Fruit fly (Drosophila melanogaster) whole organism, embryonic: ENCODE data around the gene Tig.

Source experiments
- Bdp1 ChIP-seq: fragments of 200-800 bp; sonication (Bioruptor generic); optimal IDR thresholded peaks from 3 replicates; lab custom pipeline; 2016; ENCODE audit warnings: missing biosample characterization, missing genetic modification characterization
- CG10959 ChIP-seq: fragments of 200-800 bp; sonication (Bioruptor generic); IDR thresholded peaks from 2 replicates; pipeline ENCODE4 v1.3.6; 2022; ENCODE audit warnings: missing biosample characterization, missing genetic modification characterization
- CG11695 ChIP-seq: fragments of 200-800 bp; sonication (Bioruptor generic); IDR thresholded peaks from 3 replicates; pipeline ENCODE4 v1.3.6; 2022; ENCODE audit warnings: missing biosample characterization, missing genetic modification characterization
- CG11723 ChIP-seq: fragments of 200-800 bp; sonication (Bioruptor generic); optimal IDR thresholded peaks from 2 replicates; lab custom pipeline; 2017; ENCODE audit warnings: missing biosample characterization, mild to moderate bottlenecking, missing genetic modification characterization
- CG13287 ChIP-seq: fragments of 200-800 bp; sonication (Bioruptor generic); IDR thresholded peaks from 2 replicates; pipeline ENCODE4 v1.3.6; 2022; ENCODE audit warnings: missing biosample characterization, missing genetic modification characterization; ENCODE audit not compliant: partially characterized antibody
- CG15479 ChIP-seq: fragments of 200-800 bp; sonication (Bioruptor generic); optimal IDR thresholded peaks from 3 replicates; lab custom pipeline; 2019; ENCODE audit warnings: missing biosample characterization, mild to moderate bottlenecking, missing genetic modification characterization, moderate library complexity
- CG2199 ChIP-seq: fragments of 200-800 bp; sonication (Bioruptor generic); IDR thresholded peaks from 3 replicates; pipeline ENCODE4 v1.3.6; 2022; ENCODE audit warnings: missing biosample characterization, missing genetic modification characterization
- CG2889 ChIP-seq: fragments of 200-800 bp; sonication (Bioruptor generic); IDR thresholded peaks from 3 replicates; pipeline ENCODE4 v1.3.6; 2022; ENCODE audit warnings: missing biosample characterization, missing genetic modification characterization
- CG34376 ChIP-seq: fragments of 200-800 bp; sonication (Bioruptor generic); optimal IDR thresholded peaks from 2 replicates; lab custom pipeline; 2018; ENCODE audit warnings: missing biosample characterization, mild to moderate bottlenecking, missing genetic modification characterization
- CG3847 ChIP-seq: fragments of 200-800 bp; sonication (Bioruptor generic); IDR thresholded peaks from 2 replicates; pipeline ENCODE4 v1.3.6; 2022; ENCODE audit warnings: missing biosample characterization, missing genetic modification characterization
- CG4360 ChIP-seq: fragments of 200-800 bp; sonication (Bioruptor generic); IDR thresholded peaks from 2 replicates; pipeline ENCODE4 v1.3.6; 2022; ENCODE audit warnings: missing biosample characterization, missing genetic modification characterization
- CG5180 ChIP-seq: fragments of 200-800 bp; sonication (Bioruptor generic); optimal IDR thresholded peaks from 3 replicates; lab custom pipeline; 2017; ENCODE audit warnings: missing biosample characterization, missing genetic modification characterization, mild to moderate bottlenecking, moderate library complexity, missing genetic modification reagents
- CG7786 ChIP-seq: fragments of 200-800 bp; sonication (Bioruptor generic); optimal IDR thresholded peaks from 2 replicates; lab custom pipeline; 2016; ENCODE audit warnings: missing biosample characterization, missing genetic modification characterization
- CG8388 ChIP-seq: fragments of 200-800 bp; sonication (Bioruptor generic); optimal IDR thresholded peaks from 2 replicates; lab custom pipeline; 2019; ENCODE audit warnings: missing biosample characterization, mild to moderate bottlenecking, missing genetic modification characterization, moderate library complexity
- Deaf1 ChIP-seq: fragments of 200-800 bp; optimal IDR thresholded peaks from 3 replicates; lab custom pipeline; 2019; ENCODE audit warnings: missing biosample characterization, mild to moderate bottlenecking, missing genetic modification characterization, moderate library complexity
- Dp ChIP-seq: fragments of 200-800 bp; sonication (Bioruptor generic); optimal IDR thresholded peaks from 2 replicates; lab custom pipeline; 2018; ENCODE audit warnings: missing biosample characterization, mild to moderate bottlenecking, missing genetic modification characterization, moderate library complexity
- Drgx ChIP-seq: fragments of 200-800 bp; sonication (Bioruptor generic); IDR thresholded peaks from 2 replicates; pipeline ENCODE4 v1.3.6; 2022; ENCODE audit warnings: missing biosample characterization, missing genetic modification characterization
- E2f2 ChIP-seq: fragments of 200-800 bp; sonication (Bioruptor generic); IDR thresholded peaks from 2 replicates; pipeline ENCODE4 v1.3.6; 2022; ENCODE audit warnings: missing biosample characterization, missing genetic modification characterization
- Hr78 ChIP-seq, 2 experiments: fragments of 200-800 bp in 1 of 2; fragments of >200 bp in 1 of 2; sonication (Bioruptor generic) in 1 of 2; optimal IDR thresholded peaks; 2 replicates each; lab custom pipeline; 2017 to 2019; ENCODE audit warnings: missing biosample characterization in 2 of 2, missing genetic modification characterization in 2 of 2, mild to moderate bottlenecking in 1 of 2, moderate library complexity in 1 of 2
- MESR4 ChIP-seq: fragments of 200-800 bp; sonication (Bioruptor generic); optimal IDR thresholded peaks from 2 replicates; lab custom pipeline; 2018; ENCODE audit warnings: missing biosample characterization, mild to moderate bottlenecking, missing genetic modification characterization, moderate library complexity
- Med ChIP-seq: fragments of 200-800 bp; sonication (Bioruptor generic); peaks from one replicate; lab custom pipeline; 2016; ENCODE audit warnings: missing biosample characterization, missing genetic modification characterization, mild to moderate bottlenecking, inconsistent platforms, moderate library complexity
- Meics ChIP-seq: fragments of 200-800 bp; sonication (Bioruptor generic); optimal IDR thresholded peaks from 2 replicates; lab custom pipeline; 2017; ENCODE audit warnings: missing biosample characterization, mild to moderate bottlenecking, missing genetic modification characterization
- Neu2 ChIP-seq: fragments of 200-800 bp; sonication (Bioruptor generic); optimal IDR thresholded peaks from 3 replicates; lab custom pipeline; 2016; ENCODE audit warnings: missing biosample characterization, missing genetic modification characterization, borderline replicate concordance
- Oaz ChIP-seq: fragments of 200-800 bp; sonication (Bioruptor generic); IDR thresholded peaks from 2 replicates; pipeline ENCODE4 v1.3.6; 2022; ENCODE audit warnings: missing biosample characterization, missing genetic modification characterization
- Opbp ChIP-seq: fragments of 200-800 bp; sonication (Bioruptor generic); IDR thresholded peaks from 3 replicates; pipeline ENCODE4 v1.3.6; 2022; ENCODE audit warnings: missing biosample characterization, missing genetic modification characterization; ENCODE audit not compliant: partially characterized antibody
- Optix ChIP-seq: fragments of 200-800 bp; sonication (Bioruptor generic); IDR thresholded peaks from 3 replicates; pipeline ENCODE4 v1.3.6; 2022; ENCODE audit warnings: missing biosample characterization, missing genetic modification characterization
- Ptx1 ChIP-seq: fragments of 200-800 bp; sonication (Bioruptor generic); IDR thresholded peaks from 2 replicates; pipeline ENCODE4 v1.3.6; 2022; ENCODE audit warnings: missing biosample characterization, missing genetic modification characterization
- Side ChIP-seq: fragments of 200-800 bp; sonication (Bioruptor generic); optimal IDR thresholded peaks from 2 replicates; lab custom pipeline; 2016; ENCODE audit warnings: missing biosample characterization, missing genetic modification characterization
- Sry-δ ChIP-seq: fragments of 200-800 bp; sonication (Bioruptor generic); optimal IDR thresholded peaks from 2 replicates; lab custom pipeline; 2016; ENCODE audit warnings: missing biosample characterization, missing genetic modification characterization
- ac ChIP-seq: fragments of 200-800 bp; sonication (Bioruptor generic); optimal IDR thresholded peaks from 3 replicates; lab custom pipeline; 2017; ENCODE audit warnings: missing biosample characterization, mild to moderate bottlenecking, missing genetic modification characterization
- amos ChIP-seq: fragments of 200-800 bp; sonication (Bioruptor generic); IDR thresholded peaks from 2 replicates; pipeline ENCODE4 v1.3.6; 2022; ENCODE audit warnings: missing biosample characterization, missing genetic modification characterization; ENCODE audit not compliant: partially characterized antibody
- cad ChIP-seq: fragments of >200 bp; optimal IDR thresholded peaks from 2 replicates; lab custom pipeline; 2017; ENCODE audit warnings: missing biosample characterization, missing genetic modification characterization
- chinmo ChIP-seq: fragments of 200-800 bp; sonication (Bioruptor generic); IDR thresholded peaks from 4 replicates; pipeline ENCODE4 v1.3.6; 2022; ENCODE audit warnings: missing biosample characterization, missing genetic modification characterization; ENCODE audit not compliant: partially characterized antibody
- ci ChIP-seq: fragments of 200-800 bp; sonication (Bioruptor generic); IDR thresholded peaks from 3 replicates; pipeline ENCODE4 v1.3.6; 2022; ENCODE audit warnings: missing biosample characterization, missing genetic modification characterization
- crp ChIP-seq, 2 experiments: fragments of 200-800 bp; sonication (Bioruptor generic); optimal IDR thresholded peaks; 2 replicates in 1 of 2; 3 replicates in 1 of 2; lab custom pipeline; 2017; ENCODE audit warnings: missing biosample characterization in 2 of 2, missing genetic modification characterization in 2 of 2, mild to moderate bottlenecking in 1 of 2, moderate library complexity in 1 of 2
- dan ChIP-seq: fragments of 200-800 bp; sonication (Bioruptor generic); IDR thresholded peaks from 2 replicates; pipeline ENCODE4 v1.3.6; 2022; ENCODE audit warnings: missing biosample characterization, missing genetic modification characterization
- ewg ChIP-seq: fragments of 200-800 bp; sonication (Bioruptor generic); optimal IDR thresholded peaks from 3 replicates; lab custom pipeline; 2017; ENCODE audit warnings: mild to moderate bottlenecking, missing biosample characterization, missing genetic modification reagents, missing genetic modification characterization
- gfzf ChIP-seq: fragments of 200-800 bp; sonication (Bioruptor generic); optimal IDR thresholded peaks from 2 replicates; lab custom pipeline; 2016; ENCODE audit warnings: missing biosample characterization, mild to moderate bottlenecking, missing genetic modification characterization, moderate library complexity
- jing ChIP-seq: fragments of 200-800 bp; sonication (Bioruptor generic); optimal IDR thresholded peaks from 2 replicates; lab custom pipeline; 2018; ENCODE audit warnings: missing biosample characterization, mild to moderate bottlenecking, missing genetic modification characterization
- odd ChIP-seq: fragments of 200-800 bp; sonication (Bioruptor generic); optimal IDR thresholded peaks from 2 replicates; lab custom pipeline; 2017; ENCODE audit warnings: missing biosample characterization, mild to moderate bottlenecking, missing genetic modification characterization
- pan ChIP-seq, 4 experiments: fragments of >200 bp in 3 of 4; fragments of 200-800 bp in 1 of 4; sonication (Bioruptor generic) in 1 of 4; optimal IDR thresholded peaks in 3 of 4; IDR thresholded peaks in 1 of 4; 2 replicates each; pipeline versions ENCODE4 v1.3.6 to Lab custom; 2017 to 2022; ENCODE audit warnings: missing biosample characterization in 2 of 4, missing genetic modification characterization in 2 of 4, mixed read lengths in 1 of 4
- run ChIP-seq: fragments of 200-800 bp; sonication (Bioruptor generic); optimal IDR thresholded peaks from 3 replicates; lab custom pipeline; 2018; ENCODE audit warnings: missing biosample characterization, mild to moderate bottlenecking, missing genetic modification characterization

Tig gene

DNA sequence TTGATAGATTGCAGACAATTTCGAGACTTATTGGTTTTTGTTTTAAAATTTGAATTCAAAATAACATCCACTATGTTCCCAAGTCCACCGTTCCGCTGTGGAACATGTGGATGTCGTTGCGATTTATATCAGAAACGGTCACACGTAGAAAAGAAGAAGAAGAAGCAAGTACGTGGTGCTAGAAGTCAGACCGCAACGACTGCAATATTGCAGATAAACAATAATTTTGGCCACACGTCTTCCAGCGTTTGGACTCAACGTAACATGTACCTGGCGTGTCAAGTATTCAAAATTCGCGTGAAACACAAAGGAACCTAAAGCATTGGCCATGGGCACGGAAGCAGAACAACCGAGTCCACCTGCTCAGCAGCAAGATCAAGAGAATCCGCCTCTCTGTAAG is 1.1 kb upstream of the Tig start, which contains the start of gene Fic (continued):
- TF ChIP-seq CG8388 (GFP tag; lab: Kevin White, UChicago) = no peak
- TF ChIP-seq Med (GFP tag; lab: Kevin White, UChicago) = peak; percentile 78
- TF ChIP-seq Side (GFP tag; lab: Kevin White, UChicago) = no peak
- no peak for TF ChIP-seq ewg (GFP tag; lab: Kevin White, UChicago)
- TF ChIP-seq CG11723 (GFP tag; lab: Kevin White, UChicago) = no peak
- TF ChIP-seq CG2889 = no peak
- no peak for TF ChIP-seq CG3847 (GFP tag; lab: Robert Waterston, UW)
- TF ChIP-seq Neu2 (GFP tag; lab: Kevin White, UChicago) = no peak
- peak; percentile 85 for TF ChIP-seq MESR4 (GFP tag; lab: Kevin White, UChicago)
- peak; percentile 35; the same call in 1 of the 3 replicates for TF ChIP-seq Opbp
- TF ChIP-seq CG5180 = peak; percentile 37
- TF ChIP-seq gfzf (GFP tag; lab: Kevin White, UChicago) = peak; percentile 55
- TF ChIP-seq CG4360 = no peak
- TF ChIP-seq Drgx (GFP tag; lab: Robert Waterston, UW) = no peak
- no peak for TF ChIP-seq cad (GFP tag; lab: Kevin White, UChicago)
- no peak for TF ChIP-seq ac
- TF ChIP-seq Dp (GFP tag; lab: Kevin White, UChicago) = peak; percentile 57
- no peak for TF ChIP-seq CG11695 (GFP tag; lab: Robert Waterston, UW)

DNA sequence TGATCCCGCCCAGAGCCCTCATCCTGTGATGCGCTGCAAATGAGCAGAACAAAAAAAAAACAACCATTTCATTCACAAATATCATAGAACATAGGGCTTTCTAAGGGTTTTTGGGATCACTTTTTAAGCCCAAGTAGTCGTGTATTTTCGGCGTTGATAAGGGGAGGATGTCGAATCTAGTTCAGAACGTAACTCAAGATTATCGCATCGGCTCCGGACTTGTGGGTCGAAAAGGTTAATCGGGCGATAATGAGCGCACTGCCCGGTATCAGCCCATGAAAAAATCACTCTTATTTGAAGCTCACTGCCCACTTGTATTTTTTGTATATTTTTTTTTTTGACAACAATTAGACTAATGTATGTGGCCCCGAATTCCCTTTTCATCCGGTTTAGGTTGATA is 622 bp downstream of the Tig start:
- TF ChIP-seq Sry-δ (GFP tag; lab: Kevin White, UChicago) = no peak
- TF ChIP-seq CG34376 (GFP tag; lab: Kevin White, UChicago) = peak; percentile 31
- TF ChIP-seq Bdp1 (GFP tag; lab: Kevin White, UChicago) = no peak
- no peak for TF ChIP-seq Ptx1

DNA sequence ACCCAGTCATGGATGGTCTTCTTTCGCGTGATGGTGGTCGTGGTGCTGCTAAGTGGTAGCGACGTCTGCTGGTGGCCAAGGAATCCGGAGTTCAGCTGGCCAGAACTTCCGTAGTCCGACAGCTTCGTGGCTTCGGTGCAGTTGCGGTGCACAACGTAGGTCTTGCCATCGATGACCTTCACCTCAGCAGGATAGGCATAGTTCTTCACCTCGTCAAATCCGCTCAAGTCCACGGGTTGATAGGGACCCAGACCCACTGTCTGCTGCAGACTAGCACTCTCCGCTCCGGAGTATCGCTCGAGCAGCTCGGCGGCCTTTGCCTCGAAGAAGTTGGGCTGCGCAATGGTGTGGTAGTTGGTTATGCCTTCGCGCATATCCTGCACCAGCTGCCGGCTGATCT is 1.6 kb downstream of the Tig start:
- TF ChIP-seq CG10959 (no peak), Med (GFP tag; lab: Kevin White, UChicago) (peak; percentile 53)

DNA sequence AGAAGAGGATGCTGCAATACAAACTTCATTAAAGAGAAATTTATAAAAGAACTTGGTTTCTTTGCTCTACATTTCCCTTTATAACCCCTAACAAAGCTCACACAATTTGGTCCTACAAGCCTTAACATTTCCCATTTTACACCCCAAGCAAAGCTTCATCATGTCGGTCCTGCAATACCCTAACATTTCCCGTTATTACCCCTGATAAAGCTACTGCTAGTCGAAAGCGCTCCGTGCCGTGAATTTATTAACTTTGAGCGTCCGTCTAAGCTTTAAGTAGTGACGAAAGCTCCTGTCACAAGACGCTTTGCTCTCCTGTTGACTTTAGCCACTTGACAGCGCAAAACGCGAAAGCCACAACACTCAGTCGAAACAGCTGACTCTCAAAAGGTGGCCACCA is 11.2 kb downstream of the Tig start, which contains the start of gene CG13982:
CG13982 (plus strand) TSS at position 363 of the 400 bp plus-strand sequence.
- TF ChIP-seq CG7786 (GFP tag; lab: Kevin White, UChicago) (no peak), Meics (peak; percentile 7), crp (GFP tag; optimal IDR thresholded peaks at IDR 0.05; lab: Kevin White, UChicago) (peak in 1 of 2 experiments; percentile 25)

DNA sequence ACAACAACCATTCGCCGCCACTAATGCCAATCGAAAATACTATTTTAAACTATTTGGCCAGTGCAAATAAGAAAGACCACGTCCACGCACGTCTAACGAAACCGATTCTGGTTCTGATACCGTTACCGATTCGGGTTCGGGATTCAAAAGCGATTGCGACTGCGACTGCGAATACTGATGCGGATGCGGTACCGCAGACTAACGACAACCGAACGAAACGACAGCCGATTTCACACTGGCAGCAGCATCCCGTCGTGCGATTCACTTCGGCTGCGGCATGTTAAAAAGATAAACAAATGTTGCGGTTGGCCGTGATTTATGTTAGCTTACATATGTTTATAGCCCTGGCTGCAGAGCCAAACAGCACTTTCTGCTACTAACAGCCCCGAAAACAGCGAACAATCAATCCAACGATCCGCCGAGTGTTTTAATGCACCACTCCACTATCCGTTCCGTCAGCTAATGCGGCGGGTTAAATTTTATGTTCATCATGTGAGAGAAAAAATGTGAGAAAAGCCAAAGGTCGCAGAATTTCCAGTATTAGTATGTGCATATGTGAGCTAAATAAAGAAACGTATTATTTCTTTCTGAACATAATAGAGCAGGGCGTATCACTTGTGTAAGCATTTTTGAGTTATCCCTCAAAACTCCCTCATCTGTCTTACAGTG is 11.9 kb downstream of the Tig start, which contains the start of gene DIP-epsilon:
DIP-epsilon (minus strand) TSS at position 238 of the 669 bp plus-strand sequence.
- peak; percentile 16 for TF ChIP-seq jing (GFP tag; lab: Kevin White, UChicago)
- peak; percentile 47 for TF ChIP-seq CG5180
- TF ChIP-seq Oaz (GFP tag; lab: Robert Waterston, UW) = no peak
- 0 out of 3 replicates have a peak, but pooled peaks have one; percentile 64 for TF ChIP-seq CG2199 (GFP tag; lab: Robert Waterston, UW)
- no peak for TF ChIP-seq E2f2 (GFP tag; lab: Robert Waterston, UW)
- TF ChIP-seq CG13287 (GFP tag; lab: Robert Waterston, UW) = peak; percentile 24; the same call in 1 of the 2 replicates
- no peak for TF ChIP-seq dan
- TF ChIP-seq Optix = 0 out of 3 replicates have a peak, but pooled peaks have one; percentile 16
- TF ChIP-seq odd (GFP tag; lab: Kevin White, UChicago) = no peak
- TF ChIP-seq Deaf1 = peak; percentile 99
- peak; percentile 16 for TF ChIP-seq CG15479
- peak; percentile 23; the same call in 1 of the 3 replicates for TF ChIP-seq ci (GFP tag; lab: Robert Waterston, UW)
- TF ChIP-seq Hr78 (GFP tag; optimal IDR thresholded peaks at IDR 0.05; lab: Kevin White, UChicago) = peak in 1 of 2 experiments; percentile 63
- TF ChIP-seq amos (GFP tag; lab: Robert Waterston, UW) = peak; percentile 19; the same call in 1 of the 2 replicates
- peak; percentile 48 for TF ChIP-seq run (tag; lab: Kevin White, UChicago)
- no peak for TF ChIP-seq pan (optimal IDR thresholded peaks at IDR 0.05; lab: Kevin White, UChicago)
- peak in 1 of 2 experiments; percentile 30 for TF ChIP-seq pan (GFP tag; optimal IDR thresholded peaks at IDR 0.05 in 1 of 2, IDR thresholded peaks at IDR 0.05 in 1 of 2)
- 0 out of 4 replicates have a peak, but pooled peaks have one; percentile 18 for TF ChIP-seq chinmo (GFP tag; lab: Robert Waterston, UW)
